Fruit fly (Drosophila melanogaster) whole organism, embryonic: ENCODE measurements around the gene CG10252.

Experiments used
- Antp ChIP-seq: fragments of 200-800 bp; sonication (Bioruptor generic); optimal IDR thresholded peaks from 3 replicates; lab custom pipeline; 2016; ENCODE audit warnings: missing biosample characterization, missing genetic modification characterization
- Bgb ChIP-seq: fragments of 200-800 bp; sonication (Bioruptor generic); IDR thresholded peaks from 2 replicates; pipeline ENCODE4 v1.3.6; 2022; ENCODE audit warnings: missing biosample characterization, missing genetic modification characterization; ENCODE audit not compliant: partially characterized antibody
- Blimp-1 ChIP-seq: fragments of 200-800 bp; sonication (Bioruptor generic); optimal IDR thresholded peaks from 3 replicates; lab custom pipeline; 2018; ENCODE audit warnings: missing biosample characterization, missing genetic modification characterization, mild to moderate bottlenecking, moderate library complexity, missing genetic modification reagents
- CG1024 ChIP-seq: fragments of 200-800 bp; sonication (Bioruptor generic); IDR thresholded peaks from 2 replicates; pipeline ENCODE4 v1.3.6; 2022; ENCODE audit warnings: missing biosample characterization, missing genetic modification characterization
- CG12299 ChIP-seq: fragments of 200-800 bp; sonication (Bioruptor generic); optimal IDR thresholded peaks from 2 replicates; lab custom pipeline; 2018; ENCODE audit warnings: missing biosample characterization, mild to moderate bottlenecking, missing genetic modification characterization
- CG12659 ChIP-seq: fragments of 200-800 bp; sonication (Bioruptor generic); optimal IDR thresholded peaks from 3 replicates; lab custom pipeline; 2017; ENCODE audit warnings: mild to moderate bottlenecking, missing biosample characterization, missing genetic modification reagents, missing genetic modification characterization
- CG13123 ChIP-seq: fragments of 200-800 bp; sonication (Bioruptor generic); optimal IDR thresholded peaks from 2 replicates; lab custom pipeline; 2016; ENCODE audit warnings: missing biosample characterization, missing genetic modification characterization
- CG14667 ChIP-seq: fragments of 200-800 bp; sonication (Bioruptor generic); IDR thresholded peaks from 2 replicates; pipeline ENCODE4 v1.3.6; 2022; ENCODE audit warnings: missing biosample characterization, missing genetic modification characterization
- CG17328 ChIP-seq: fragments of 200-800 bp; sonication (Bioruptor generic); IDR thresholded peaks from 2 replicates; pipeline ENCODE4 v1.3.6; 2022; ENCODE audit warnings: missing biosample characterization, missing genetic modification characterization
- CG18476 ChIP-seq: fragments of 200-800 bp; sonication (Bioruptor generic); optimal IDR thresholded peaks from 2 replicates; lab custom pipeline; 2016; ENCODE audit warnings: missing biosample characterization, mild to moderate bottlenecking, missing genetic modification characterization
- CG2129 ChIP-seq: fragments of 200-800 bp; sonication (Bioruptor generic); IDR thresholded peaks from 2 replicates; pipeline ENCODE4 v1.3.6; 2022; ENCODE audit warnings: missing biosample characterization, missing genetic modification characterization; ENCODE audit not compliant: partially characterized antibody
- CG2199 ChIP-seq: fragments of 200-800 bp; sonication (Bioruptor generic); IDR thresholded peaks from 3 replicates; pipeline ENCODE4 v1.3.6; 2022; ENCODE audit warnings: missing biosample characterization, missing genetic modification characterization
- CG2678 ChIP-seq: fragments of 200-800 bp; sonication (Bioruptor generic); optimal IDR thresholded peaks from 3 replicates; lab custom pipeline; 2019; ENCODE audit warnings: missing biosample characterization, mild to moderate bottlenecking, missing genetic modification characterization, moderate library complexity
- CG2875 ChIP-seq: fragments of 200-800 bp; sonication (Bioruptor generic); optimal IDR thresholded peaks from 2 replicates; lab custom pipeline; 2017; ENCODE audit warnings: missing biosample characterization, mild to moderate bottlenecking, missing genetic modification characterization, missing genetic modification reagents
- CG30431 ChIP-seq: fragments of 200-800 bp; sonication (Bioruptor generic); optimal IDR thresholded peaks from 2 replicates; lab custom pipeline; 2017; ENCODE audit warnings: missing biosample characterization, missing genetic modification characterization
- CG32772 ChIP-seq: fragments of 200-800 bp; sonication (Bioruptor generic); IDR thresholded peaks from 2 replicates; pipeline ENCODE4 v1.3.6; 2022; ENCODE audit warnings: missing biosample characterization, missing genetic modification characterization
- CG34422 ChIP-seq: fragments of 200-800 bp; sonication (Bioruptor generic); IDR thresholded peaks from 3 replicates; pipeline ENCODE4 v1.3.6; 2022; ENCODE audit warnings: missing biosample characterization, missing genetic modification characterization
- CG4617 ChIP-seq: fragments of 200-800 bp; sonication (Bioruptor generic); optimal IDR thresholded peaks from 3 replicates; lab custom pipeline; 2016; ENCODE audit warnings: missing biosample characterization, missing genetic modification characterization, borderline replicate concordance
- CG6254 ChIP-seq: fragments of 200-800 bp; sonication (Bioruptor generic); optimal IDR thresholded peaks from 3 replicates; lab custom pipeline; 2017; ENCODE audit warnings: mild to moderate bottlenecking, missing biosample characterization, missing genetic modification reagents, missing genetic modification characterization
- CG6689 ChIP-seq: fragments of 200-800 bp; sonication (Bioruptor generic); IDR thresholded peaks from 2 replicates; pipeline ENCODE4 v1.3.6; 2022; ENCODE audit warnings: missing biosample characterization, missing genetic modification characterization
- CG7357 ChIP-seq: fragments of 200-800 bp; sonication (Bioruptor generic); IDR thresholded peaks from 3 replicates; pipeline ENCODE4 v1.3.6; 2022; ENCODE audit warnings: missing biosample characterization, missing genetic modification characterization
- CG8281 ChIP-seq: fragments of 200-800 bp; sonication (Bioruptor generic); optimal IDR thresholded peaks from 2 replicates; lab custom pipeline; 2018; ENCODE audit warnings: missing biosample characterization, mild to moderate bottlenecking, missing genetic modification characterization, moderate library complexity
- CG8924 ChIP-seq: fragments of 200-800 bp; optimal IDR thresholded peaks from 3 replicates; lab custom pipeline; 2019; ENCODE audit warnings: missing biosample characterization, mild to moderate bottlenecking, missing genetic modification characterization, moderate library complexity
- CTCF ChIP-seq: fragments of 200-800 bp; sonication (Bioruptor generic); optimal IDR thresholded peaks from 2 replicates; lab custom pipeline; 2017; ENCODE audit warnings: missing biosample characterization, mild to moderate bottlenecking, missing genetic modification characterization, moderate library complexity
- D ChIP-seq, 2 experiments: fragments of 200-800 bp in 1 of 2; fragments of >200 bp in 1 of 2; sonication (Bioruptor generic) in 1 of 2; optimal IDR thresholded peaks; 2 replicates in 1 of 2; 3 replicates in 1 of 2; lab custom pipeline; 2017; ENCODE audit warnings: mild to moderate bottlenecking in 1 of 2, missing biosample characterization in 1 of 2, missing genetic modification characterization in 1 of 2, missing genetic modification reagents in 1 of 2
- GATAe ChIP-seq: fragments of 200-800 bp; sonication (Bioruptor generic); conservative IDR thresholded peaks from 2 replicates; pipeline ENCODE4 v1.3.6; 2022; ENCODE audit warnings: missing biosample characterization, missing genetic modification characterization
- H2.0 ChIP-seq: fragments of 200-800 bp; sonication (Bioruptor generic); IDR thresholded peaks from 2 replicates; pipeline ENCODE4 v1.3.6; 2022; ENCODE audit warnings: missing biosample characterization, missing genetic modification characterization
- HHEX ChIP-seq: fragments of 200-800 bp; sonication (Bioruptor generic); optimal IDR thresholded peaks from 3 replicates; lab custom pipeline; 2017; ENCODE audit warnings: missing biosample characterization, mild to moderate bottlenecking, missing genetic modification characterization, missing genetic modification reagents
- HLH54F ChIP-seq: fragments of 200-800 bp; sonication (Bioruptor generic); optimal IDR thresholded peaks from 3 replicates; lab custom pipeline; 2016; ENCODE audit warnings: missing biosample characterization, missing genetic modification characterization
- NK7.1 ChIP-seq: fragments of 200-800 bp; sonication (Bioruptor generic); optimal IDR thresholded peaks from 3 replicates; lab custom pipeline; 2016; ENCODE audit warnings: missing biosample characterization, missing genetic modification characterization
- Poxn ChIP-seq: fragments of 200-800 bp; sonication (Bioruptor generic); IDR thresholded peaks from 2 replicates; pipeline ENCODE4 v1.3.6; 2022; ENCODE audit warnings: missing biosample characterization, missing genetic modification characterization
- Sox102F ChIP-seq: fragments of 200-800 bp; sonication (Bioruptor generic); optimal IDR thresholded peaks from 2 replicates; lab custom pipeline; 2018; ENCODE audit warnings: missing biosample characterization, mild to moderate bottlenecking, missing genetic modification characterization, moderate library complexity
- Spps ChIP-seq: fragments of 200-800 bp; sonication (Bioruptor generic); optimal IDR thresholded peaks from 2 replicates; lab custom pipeline; 2018; ENCODE audit warnings: missing biosample characterization, mild to moderate bottlenecking, missing genetic modification characterization
- Trl ChIP-seq, 3 experiments: fragments of >200 bp in 2 of 3; fragments of 200-800 bp in 1 of 3; sonication (Bioruptor generic) in 1 of 3; optimal IDR thresholded peaks; 2 replicates in 1 of 3; 3 replicates in 2 of 3; lab custom pipeline; 2016 to 2017; ENCODE audit warnings: missing biosample characterization in 1 of 3, missing genetic modification characterization in 1 of 3
- Xbp1 ChIP-seq: fragments of 200-800 bp; sonication (Bioruptor generic); optimal IDR thresholded peaks from 3 replicates; lab custom pipeline; 2016; ENCODE audit warnings: missing biosample characterization, mild to moderate bottlenecking, missing genetic modification characterization
- abd-A ChIP-seq: fragments of 200-800 bp; sonication (Bioruptor generic); optimal IDR thresholded peaks from 3 replicates; lab custom pipeline; 2019; ENCODE audit warnings: missing biosample characterization, mild to moderate bottlenecking, missing genetic modification characterization, moderate library complexity
- br ChIP-seq: fragments of >200 bp; optimal IDR thresholded peaks from 2 replicates; lab custom pipeline; 2017
- caup ChIP-seq: fragments of 200-800 bp; sonication (Bioruptor generic); optimal IDR thresholded peaks from 3 replicates; lab custom pipeline; 2017; ENCODE audit warnings: missing biosample characterization, mild to moderate bottlenecking, missing genetic modification characterization, moderate library complexity; ENCODE audit not compliant: severe bottlenecking
- dpn ChIP-seq, 2 experiments: fragments of 200-800 bp; sonication (Bioruptor generic); optimal IDR thresholded peaks; 3 replicates each; lab custom pipeline; 2016; ENCODE audit warnings: missing biosample characterization in 2 of 2, missing genetic modification characterization in 2 of 2
- esg ChIP-seq: fragments of 200-800 bp; sonication (Bioruptor generic); conservative IDR thresholded peaks from 2 replicates; pipeline ENCODE4 v1.3.6; 2022; ENCODE audit warnings: missing biosample characterization, missing genetic modification characterization
- ftz-f1 ChIP-seq: fragments of 200-800 bp; sonication (Bioruptor generic); optimal IDR thresholded peaks from 2 replicates; lab custom pipeline; 2016; ENCODE audit warnings: missing biosample characterization, missing genetic modification characterization
- lola ChIP-seq, 3 experiments: fragments of >200 bp in 2 of 3; fragments of 200-800 bp in 1 of 3; sonication (Bioruptor generic) in 1 of 3; optimal IDR thresholded peaks; 2 replicates each; lab custom pipeline; 2017 to 2019; ENCODE audit warnings: missing biosample characterization in 3 of 3, missing genetic modification characterization in 3 of 3, mild to moderate bottlenecking in 1 of 3, moderate library complexity in 1 of 3
- pfk ChIP-seq: fragments of 200-800 bp; sonication (Bioruptor generic); optimal IDR thresholded peaks from 2 replicates; lab custom pipeline; 2018; ENCODE audit warnings: missing biosample characterization, mild to moderate bottlenecking, missing genetic modification characterization, moderate library complexity
- phol ChIP-seq: fragments of 200-800 bp; sonication (Bioruptor generic); optimal IDR thresholded peaks from 3 replicates; lab custom pipeline; 2018; ENCODE audit warnings: missing biosample characterization, mild to moderate bottlenecking, missing genetic modification characterization, moderate library complexity
- pum ChIP-seq: fragments of 200-800 bp; sonication (Bioruptor generic); optimal IDR thresholded peaks from 2 replicates; lab custom pipeline; 2016; ENCODE audit warnings: missing biosample characterization, missing genetic modification characterization
- sc ChIP-seq, 3 experiments: fragments of >200 bp in 2 of 3; fragments of 200-800 bp in 1 of 3; sonication (Bioruptor generic) in 1 of 3; optimal IDR thresholded peaks; 2 replicates in 2 of 3; 3 replicates in 1 of 3; lab custom pipeline; 2017; ENCODE audit warnings: mild to moderate bottlenecking in 1 of 3, missing biosample characterization in 1 of 3, missing genetic modification characterization in 1 of 3, missing genetic modification reagents in 1 of 3
- stwl ChIP-seq: fragments of 200-800 bp; sonication (Bioruptor generic); optimal IDR thresholded peaks from 3 replicates; lab custom pipeline; 2018; ENCODE audit warnings: missing biosample characterization, mild to moderate bottlenecking, missing genetic modification characterization, moderate library complexity

Gene CG10252

DNA sequence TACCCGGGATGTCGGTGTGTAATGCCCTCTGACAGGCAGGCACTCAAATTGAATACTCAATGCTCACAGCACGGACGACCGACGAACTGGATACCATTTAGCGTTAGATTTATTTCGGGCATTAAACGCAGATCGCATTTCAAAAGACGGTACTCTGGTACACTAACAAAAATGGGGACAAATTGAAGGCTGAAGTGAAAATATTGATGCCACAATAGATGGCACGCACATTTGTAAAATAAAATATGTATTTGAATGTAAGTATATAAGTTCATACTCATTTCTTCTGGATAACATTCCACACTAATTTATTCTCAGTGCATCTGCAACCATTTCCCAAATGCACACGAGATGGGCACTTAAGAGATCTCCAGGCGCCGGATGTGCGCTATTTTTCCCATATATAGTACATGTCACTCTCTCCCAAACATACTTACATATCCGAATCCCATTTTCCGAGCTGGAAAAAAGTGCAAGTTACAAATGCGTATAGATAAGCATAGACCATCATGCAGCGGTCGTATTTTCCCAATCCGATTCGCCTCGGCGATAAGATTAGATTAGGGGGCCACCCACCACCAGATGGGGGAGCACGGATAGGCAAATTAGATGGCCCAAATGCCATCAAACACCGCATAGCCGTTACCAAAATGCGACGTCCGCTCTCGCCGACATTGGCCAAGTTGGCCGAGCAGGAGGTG is 13.6 kb upstream of the CG10252 start, which contains the start of gene CG10301:
Gene CG10301 (plus strand): TSS at position 651 of the 701 bp plus-strand sequence.
- TF ChIP-seq CG12299 (tag; lab: Kevin White, UChicago) (no peak), CG34422 (no peak), CG4617 (GFP tag; lab: Kevin White, UChicago) (peak; percentile 16), CG2129 (GFP tag; lab: Robert Waterston, UW) (no peak), Poxn (GFP tag; lab: Robert Waterston, UW) (no peak), NK7.1 (GFP tag; lab: Kevin White, UChicago) (no peak), pfk (GFP tag; lab: Kevin White, UChicago) (no peak), GATAe (0 out of 2 replicates have a peak, but pooled peaks have one; percentile 19), CG2199 (GFP tag; lab: Robert Waterston, UW) (no peak), CG13123 (GFP tag; lab: Kevin White, UChicago) (no peak), CG8281 (tag; lab: Kevin White, UChicago) (no peak), CG30431 (GFP tag; lab: Kevin White, UChicago) (peak; percentile 75), CG6254 (peak; percentile 67), HLH54F (no peak), dpn (GFP tag; optimal IDR thresholded peaks at IDR 0.05; lab: Kevin White, UChicago) (peak; percentile 32 to 49), CG2678 (peak; percentile 51), CG32772 (GFP tag; lab: Robert Waterston, UW) (peak; percentile 49; the same call in 1 of the 2 replicates), Sox102F (peak; percentile 70), Blimp-1 (GFP tag; lab: Kevin White, UChicago) (peak; percentile 67), CG1024 (GFP tag; lab: Robert Waterston, UW) (peak; percentile 46; the same call in 1 of the 2 replicates), br (no peak), CTCF (GFP tag; lab: Kevin White, UChicago) (peak; percentile 13), D (optimal IDR thresholded peaks at IDR 0.05; lab: Kevin White, UChicago) (no peak), D (GFP tag; optimal IDR thresholded peaks at IDR 0.05; lab: Kevin White, UChicago) (peak; percentile 61), H2.0 (GFP tag; lab: Robert Waterston, UW) (peak; percentile 56; the same call in 1 of the 2 replicates), ftz-f1 (GFP tag; lab: Kevin White, UChicago) (no peak), pum (no peak), CG17328 (GFP tag; lab: Robert Waterston, UW) (peak; percentile 81), stwl (tag; lab: Kevin White, UChicago) (peak; percentile 21), sc (optimal IDR thresholded peaks at IDR 0.05; lab: Kevin White, UChicago) (no peak), sc (GFP tag; optimal IDR thresholded peaks at IDR 0.05; lab: Kevin White, UChicago) (peak; percentile 50), lola (GFP tag; optimal IDR thresholded peaks at IDR 0.05; lab: Kevin White, UChicago) (peak in 1 of 3 experiments; percentile 81), abd-A (tag; lab: Kevin White, UChicago) (no peak), CG6689 (GFP tag; lab: Robert Waterston, UW) (peak; percentile 59), esg (peak; percentile 52), Xbp1 (GFP tag; lab: Kevin White, UChicago) (peak; percentile 61), Trl (optimal IDR thresholded peaks at IDR 0.05; lab: Kevin White, UChicago) (no peak), Trl (GFP tag; optimal IDR thresholded peaks at IDR 0.05; lab: Kevin White, UChicago) (peak; percentile 12), Spps (peak; percentile 28), HHEX (GFP tag; lab: Kevin White, UChicago) (peak; percentile 12), CG2875 (peak; percentile 44), CG12659 (GFP tag; lab: Kevin White, UChicago) (peak; percentile 27), phol (tag; lab: Kevin White, UChicago) (peak; percentile 81), CG18476 (GFP tag; lab: Kevin White, UChicago) (peak; percentile 32), CG8924 (tag; lab: Kevin White, UChicago) (peak; percentile 68), Antp (GFP tag; lab: Kevin White, UChicago) (no peak), CG7357 (0 out of 3 replicates have a peak, but pooled peaks have one; percentile 31), Bgb (GFP tag; lab: Robert Waterston, UW) (no peak), caup (GFP tag; lab: Kevin White, UChicago) (no peak), CG14667 (GFP tag; lab: Robert Waterston, UW) (peak; percentile 56)
